Worm (Caenorhabditis elegans): ENCODE results near the gene rnp-4.

Gene rnp-4

ce11 chrIII:4426711-4427218 is 20.7 kb downstream of the rnp-4 start:
- TF ChIP-seq nhr-43 (tag; optimal IDR thresholded peaks at IDR 0.05; ENCODE audit: poor library complexity, severe bottlenecking), result peak; percentile 3
- peak; percentile 90 for TF ChIP-seq snpc-4 (tag; optimal IDR thresholded peaks at IDR 0.05)

ce11 chrIII:4428797-4429196 is 22.7 kb downstream of the rnp-4 start:
- TF ChIP-seq ztf-11 (tag; optimal IDR thresholded peaks at IDR 0.05) (no peak), snpc-4 (tag; optimal IDR thresholded peaks at IDR 0.05) (peak; percentile 23), elt-2 (tag; optimal IDR thresholded peaks at IDR 0.05) (peak; percentile 20)

ce11 chrIII:4429402-4429801 is 23.3 kb downstream of the rnp-4 start, which contains the start of gene C28A5.6:
TSS of gene C28A5.6 (minus strand) at chrIII:4429502.
- TF ChIP-seq elt-1 (tag; optimal IDR thresholded peaks at IDR 0.05) (no peak), elt-3 (tag; optimal IDR thresholded peaks at IDR 0.05) (no peak), fkh-2 (tag; optimal IDR thresholded peaks at IDR 0.05) (no peak), lsy-12 (tag; optimal IDR thresholded peaks at IDR 0.05) (no peak), ceh-9 (tag; optimal IDR thresholded peaks at IDR 0.05) (no peak), egl-27 (tag; optimal IDR thresholded peaks at IDR 0.05) (no peak), mdl-1 (tag; optimal IDR thresholded peaks at IDR 0.05) (no peak), ama-1 (optimal IDR thresholded peaks at IDR 0.05) (no peak), fkh-10 (GFP tag; optimal IDR thresholded peaks at IDR 0.05) (no peak), snpc-4 (tag; optimal IDR thresholded peaks at IDR 0.05) (no peak), ZK546.5 (tag; optimal IDR thresholded peaks at IDR 0.05) (no peak), nhr-28 (tag; optimal IDR thresholded peaks at IDR 0.05) (no peak), zag-1 (tag; optimal IDR thresholded peaks at IDR 0.05) (no peak), ztf-11 (tag; optimal IDR thresholded peaks at IDR 0.05) (no peak), R02D3.7 (tag; optimal IDR thresholded peaks at IDR 0.05) (no peak)

DNA sequence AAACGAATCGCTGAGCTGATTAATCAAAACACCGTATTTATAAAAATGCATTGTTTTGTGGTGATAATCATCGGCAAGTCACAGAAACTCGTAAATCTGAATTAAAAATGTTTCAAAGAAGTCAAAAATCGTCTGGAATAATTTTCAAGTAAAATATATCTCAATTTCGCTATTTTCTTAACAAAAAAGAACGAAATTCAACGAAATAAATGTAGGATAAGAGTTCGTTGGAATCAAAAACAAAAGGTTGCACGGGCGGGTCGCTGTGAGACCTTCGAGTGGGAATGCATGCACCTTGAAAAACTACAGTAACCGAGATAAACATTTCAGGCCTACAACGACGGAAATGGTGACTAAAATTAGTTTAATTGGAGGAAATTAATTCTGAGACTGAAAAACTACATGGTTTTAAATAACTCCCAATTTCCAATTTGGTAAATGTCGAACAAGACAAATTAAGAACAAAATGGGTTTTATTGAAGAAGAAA is 28.3 kb downstream of the rnp-4 start, which contains the start of gene C28A5.1:
Gene C28A5.1 (minus strand): TSS at position 51 of the 488 bp plus-strand sequence.
- TF ChIP-seq lin-39 (tag; optimal IDR thresholded peaks at IDR 0.05), result no peak
- TF ChIP-seq nhr-67 (tag; optimal IDR thresholded peaks at IDR 0.05), result no peak
- no peak for TF ChIP-seq egl-5 (tag; optimal IDR thresholded peaks at IDR 0.05)
- TF ChIP-seq nhr-76 (tag; optimal IDR thresholded peaks at IDR 0.05), result no peak
- TF ChIP-seq tbx-2 (tag; optimal IDR thresholded peaks at IDR 0.05), result no peak
- no peak for TF ChIP-seq fos-1 (tag; optimal IDR thresholded peaks at IDR 0.05)
- no peak for TF ChIP-seq lsy-12 (tag; optimal IDR thresholded peaks at IDR 0.05)
- TF ChIP-seq jun-1 (tag; optimal IDR thresholded peaks at IDR 0.05), result no peak
- TF ChIP-seq snpc-4 (tag; optimal IDR thresholded peaks at IDR 0.05), result no peak
- no peak for TF ChIP-seq lin-15B (tag; optimal IDR thresholded peaks at IDR 0.05)
- TF ChIP-seq pqm-1 (tag; optimal IDR thresholded peaks at IDR 0.05), result no peak
- no peak for TF ChIP-seq ceh-28 (tag; optimal IDR thresholded peaks at IDR 0.05)

DNA sequence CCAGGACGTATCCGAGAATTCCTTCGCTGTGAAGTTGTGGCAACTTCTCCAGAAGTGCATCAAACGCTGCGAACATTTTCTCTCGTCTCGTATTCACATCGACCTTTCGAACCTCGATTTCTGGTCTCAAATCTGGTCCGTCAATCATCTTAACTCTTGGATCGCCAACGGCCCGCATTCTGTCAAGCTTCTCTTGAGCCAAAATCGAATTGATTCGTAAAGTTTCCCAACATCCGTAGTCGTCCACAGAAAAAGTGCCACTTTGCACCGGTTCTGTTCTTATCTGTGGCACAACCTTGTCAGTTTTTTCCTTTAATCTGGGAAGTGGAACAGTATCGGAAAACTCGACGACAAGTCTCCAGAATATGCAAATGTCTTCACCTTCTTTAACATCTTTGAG is 29.2 kb downstream of the rnp-4 start:
- no peak for TF ChIP-seq pha-4 (tag; optimal IDR thresholded peaks at IDR 0.05)
- TF ChIP-seq egl-27 (tag; optimal IDR thresholded peaks at IDR 0.05), result no peak
- TF ChIP-seq unc-39 (tag; optimal IDR thresholded peaks at IDR 0.05), result no peak
- no peak for TF ChIP-seq nhr-67 (tag; optimal IDR thresholded peaks at IDR 0.05)

DNA sequence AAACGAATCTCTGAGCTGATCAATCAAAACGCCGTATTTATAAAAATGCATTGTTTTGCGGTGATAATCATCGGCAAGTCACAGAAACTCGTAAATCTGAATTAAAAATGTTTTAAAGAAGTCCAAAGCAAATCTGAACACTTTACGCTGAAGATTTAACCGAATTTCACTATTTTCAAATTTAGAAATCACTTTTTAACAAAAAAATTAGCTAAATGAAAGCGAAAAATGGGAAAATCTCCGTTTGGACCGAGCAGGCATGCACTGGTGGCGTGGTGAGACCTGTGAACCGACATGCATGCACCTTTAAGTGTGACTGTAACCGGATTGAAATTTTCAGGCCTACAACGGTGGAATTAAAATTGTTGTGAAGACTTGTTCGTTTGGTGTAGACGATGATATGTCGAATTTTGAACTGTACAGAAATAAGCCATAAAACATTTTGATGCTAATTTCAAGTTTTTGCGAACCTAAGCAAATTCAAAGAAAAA is 33.5 kb downstream of the rnp-4 start, which contains the start of gene C28A5.2:
Gene C28A5.2 (minus strand): TSS at position 51 of the 491 bp plus-strand sequence.
- TF ChIP-seq nhr-12 (tag; optimal IDR thresholded peaks at IDR 0.05), result no peak
- TF ChIP-seq ceh-16 (tag; optimal IDR thresholded peaks at IDR 0.05), result no peak
- no peak for TF ChIP-seq ZK546.5 (tag; optimal IDR thresholded peaks at IDR 0.05)
- no peak for TF ChIP-seq nhr-25 (tag; optimal IDR thresholded peaks at IDR 0.05)
- TF ChIP-seq lin-39 (tag; optimal IDR thresholded peaks at IDR 0.05), result no peak
- TF ChIP-seq pqm-1 (tag; optimal IDR thresholded peaks at IDR 0.05), result no peak
- TF ChIP-seq nhr-77 (tag; optimal IDR thresholded peaks at IDR 0.05), result no peak
- no peak for TF ChIP-seq nhr-28 (tag; optimal IDR thresholded peaks at IDR 0.05)
- TF ChIP-seq egl-27 (tag; optimal IDR thresholded peaks at IDR 0.05), result no peak
- no peak for TF ChIP-seq daf-12 (tag; optimal IDR thresholded peaks at IDR 0.05)
- no peak for TF ChIP-seq nhr-23 (tag; optimal IDR thresholded peaks at IDR 0.05)
- TF ChIP-seq ceh-28 (tag; optimal IDR thresholded peaks at IDR 0.05), result no peak
- TF ChIP-seq nhr-237 (tag; optimal IDR thresholded peaks at IDR 0.05), result no peak
- TF ChIP-seq sea-2 (GFP tag; optimal IDR thresholded peaks at IDR 0.05), result no peak
- TF ChIP-seq nhr-43 (tag; optimal IDR thresholded peaks at IDR 0.05; ENCODE audit: poor library complexity, severe bottlenecking), result no peak

All from whole organism, L3 larva.